Fruit fly (Drosophila melanogaster): ENCODE measurements around the gene LeuRS.

Gene LeuRS

dm6 chr2L:3465918-3466727 is 48.3 kb downstream of the LeuRS start, which contains the start of the genes msl-2 and ND-PDSW:
Gene msl-2, minus strand, starts transcription at chr2L:3466112.
Gene ND-PDSW, plus strand, starts transcription at chr2L:3466157.
- TF ChIP-seq CG16779 (GFP tag; IDR thresholded peaks at IDR 0.05) (no peak), hbn (GFP tag; IDR thresholded peaks at IDR 0.05; ENCODE audit: partially characterized antibody) (no peak), cato (GFP tag; optimal IDR thresholded peaks at IDR 0.05; ENCODE audit: borderline replicate concordance) (no peak), da (GFP tag; optimal IDR thresholded peaks at IDR 0.05) (no peak), CG9727 (GFP tag; optimal IDR thresholded peaks at IDR 0.05) (no peak), CG3726 (GFP tag; IDR thresholded peaks at IDR 0.05) (no peak), corto (GFP tag; optimal IDR thresholded peaks at IDR 0.05) (no peak), CG7745 (tag; optimal IDR thresholded peaks at IDR 0.05) (no peak), CG10147 (GFP tag; optimal IDR thresholded peaks at IDR 0.05) (no peak), Hr39 (optimal IDR thresholded peaks at IDR 0.05) (no peak), CG8388 (GFP tag; optimal IDR thresholded peaks at IDR 0.05) (no peak), E2f2 (GFP tag; IDR thresholded peaks at IDR 0.05) (0 out of 2 replicates have a peak, but pooled peaks have one; percentile 8), abd-A (tag; optimal IDR thresholded peaks at IDR 0.05) (no peak), gfzf (GFP tag; optimal IDR thresholded peaks at IDR 0.05) (peak; percentile 98), GATAe (GFP tag; conservative IDR thresholded peaks at IDR 0.05) (no peak), stwl (tag; optimal IDR thresholded peaks at IDR 0.05) (peak; percentile 41), chm (GFP tag; IDR thresholded peaks at IDR 0.05) (no peak), bcd (GFP tag; optimal IDR thresholded peaks at IDR 0.05) (no peak), CG9437 (GFP tag; optimal IDR thresholded peaks at IDR 0.05) (peak; percentile 51), CG8089 (GFP tag; optimal IDR thresholded peaks at IDR 0.05) (no peak), seq (GFP tag; IDR thresholded peaks at IDR 0.05) (no peak), CG6791 (GFP tag; IDR thresholded peaks at IDR 0.05; ENCODE audit: partially characterized antibody) (peak; percentile 42; the same call in 1 of the 3 replicates), CG11560 (tag; IDR thresholded peaks at IDR 0.05) (no peak), CG31388 (GFP tag; optimal IDR thresholded peaks at IDR 0.05) (no peak), CG13296 (GFP tag; optimal IDR thresholded peaks at IDR 0.05) (no peak), schlank (tag; optimal IDR thresholded peaks at IDR 0.05) (no peak), maf-S (GFP tag; optimal IDR thresholded peaks at IDR 0.05) (no peak), Vsx1 (GFP tag; optimal IDR thresholded peaks at IDR 0.05) (no peak), CG9932 (GFP tag; IDR thresholded peaks at IDR 0.05) (no peak), wek (GFP tag; optimal IDR thresholded peaks at IDR 0.05) (no peak), dysf (GFP tag; IDR thresholded peaks at IDR 0.05) (no peak), CG4424 (GFP tag; optimal IDR thresholded peaks at IDR 0.05) (no peak), crp (GFP tag; optimal IDR thresholded peaks at IDR 0.05) (peak; percentile 72 to 96), MBD-R2 (GFP tag; IDR thresholded peaks at IDR 0.05) (peak; percentile 89), Dip3 (GFP tag; optimal IDR thresholded peaks at IDR 0.05) (no peak), CG14710 (tag; optimal IDR thresholded peaks at IDR 0.05) (peak; percentile 82), Lpt (GFP tag; optimal IDR thresholded peaks at IDR 0.05) (no peak), CG43689 (GFP tag; IDR thresholded peaks at IDR 0.05) (no peak), pros (GFP tag; optimal IDR thresholded peaks at IDR 0.05) (no peak), CG15011 (GFP tag; optimal IDR thresholded peaks at IDR 0.05) (no peak), CG15514 (GFP tag; optimal IDR thresholded peaks at IDR 0.05) (peak; percentile 42), tin (GFP tag; optimal IDR thresholded peaks at IDR 0.05) (no peak), CG4328 (GFP tag; optimal IDR thresholded peaks at IDR 0.05) (no peak), pan (optimal IDR thresholded peaks at IDR 0.05) (no peak), pan (GFP tag; optimal IDR thresholded peaks at IDR 0.05 in 1 of 2, IDR thresholded peaks at IDR 0.05 in 1 of 2) (no peak), trh (GFP tag; optimal IDR thresholded peaks at IDR 0.05) (no peak), sens-2 (GFP tag; IDR thresholded peaks at IDR 0.05) (no peak), jing (GFP tag; optimal IDR thresholded peaks at IDR 0.05) (no peak), CG4707 (GFP tag; optimal IDR thresholded peaks at IDR 0.05) (no peak), Ets65A (GFP tag) (peak; percentile 12)
